Worm (Caenorhabditis elegans): Measurements from ENCODE around the gene rabr-3.

DNA sequence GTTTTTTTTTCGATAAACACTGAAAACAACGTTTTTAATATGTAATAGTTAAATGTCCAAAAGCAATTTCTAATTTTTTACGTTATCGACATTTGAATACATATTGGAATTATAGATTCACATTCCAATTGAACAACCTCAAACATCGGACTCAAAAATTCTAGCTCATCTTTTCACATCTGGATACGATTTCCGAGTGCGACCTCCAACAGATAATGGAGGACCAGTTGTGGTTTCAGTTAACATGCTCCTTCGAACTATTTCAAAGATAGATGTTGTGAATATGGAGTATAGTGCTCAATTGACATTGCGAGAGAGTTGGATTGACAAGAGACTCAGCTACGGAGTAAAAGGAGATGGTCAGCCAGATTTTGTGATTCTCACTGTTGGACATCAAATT, 24.5 kb downstream of the rabr-3 start:
- TF ChIP-seq pros-1 (tag; optimal IDR thresholded peaks at IDR 0.05) (no peak), K02D7.2 (tag; optimal IDR thresholded peaks at IDR 0.05) (no peak), K09A11.1 (tag; optimal IDR thresholded peaks at IDR 0.05; ENCODE audit: insufficient read depth) (no peak)

Data from whole organism, late embryonic.